Worm (Caenorhabditis elegans): ENCODE results near the gene srbc-58.

Gene srbc-58

DNA sequence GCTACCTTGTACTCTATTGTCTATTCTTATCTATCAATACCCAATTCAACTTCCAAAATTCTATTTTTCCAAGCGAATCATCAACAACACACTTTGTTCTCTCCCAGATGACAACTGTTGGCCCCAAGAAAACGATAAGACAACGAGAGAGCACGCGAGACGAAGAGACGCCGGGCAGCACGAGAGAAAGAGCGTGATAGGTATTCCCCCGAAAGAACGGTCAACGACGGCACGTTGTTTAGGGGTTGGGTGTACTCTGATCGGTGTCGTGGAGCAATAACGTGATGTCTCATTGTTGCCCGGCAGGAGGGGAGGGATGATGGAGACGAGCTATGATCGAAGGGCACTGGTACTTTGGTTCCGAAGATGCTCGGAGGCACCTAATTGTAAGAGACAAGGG, 43.5 kb upstream of the srbc-58 start (continued):
- TF ChIP-seq lin-35 (GFP tag; optimal IDR thresholded peaks at IDR 0.05), result peak; percentile 37 to 90
- TF ChIP-seq aha-1 (tag; optimal IDR thresholded peaks at IDR 0.05), result no peak
- TF ChIP-seq pax-3 (tag; optimal IDR thresholded peaks at IDR 0.05), result peak; percentile 75
- TF ChIP-seq nhr-11 (tag; optimal IDR thresholded peaks at IDR 0.05), result peak; percentile 77
- peak; percentile 52; the same call in 1 of the 2 replicates for TF ChIP-seq isw-1 (GFP tag; IDR thresholded peaks at IDR 0.05)
- peak; percentile 59 for TF ChIP-seq sox-4 (tag; optimal IDR thresholded peaks at IDR 0.05)
- peak; percentile 71 for TF ChIP-seq mab-9 (GFP tag; IDR thresholded peaks at IDR 0.05)
- peak; percentile 20 for TF ChIP-seq snpc-4 (tag; optimal IDR thresholded peaks at IDR 0.05)
- TF ChIP-seq ceh-82 (tag; optimal IDR thresholded peaks at IDR 0.05), result peak; percentile 25 to 51 (median 41)
- no peak for TF ChIP-seq fkh-10 (GFP tag; optimal IDR thresholded peaks at IDR 0.05)
- TF ChIP-seq jun-1 (tag; optimal IDR thresholded peaks at IDR 0.05), result peak; percentile 77
- TF ChIP-seq nhr-47 (tag; optimal IDR thresholded peaks at IDR 0.05), result peak; percentile 89
- TF ChIP-seq ztf-4 (tag; optimal IDR thresholded peaks at IDR 0.05), result peak; percentile 90
- TF ChIP-seq ama-1 (optimal IDR thresholded peaks at IDR 0.05), result peak; percentile 72
- peak; percentile 13 for TF ChIP-seq blmp-1 (tag; optimal IDR thresholded peaks at IDR 0.05)
- TF ChIP-seq hlh-17 (GFP tag; optimal IDR thresholded peaks at IDR 0.05; ENCODE audit: borderline replicate concordance), result no peak
- TF ChIP-seq zip-4 (GFP tag; optimal IDR thresholded peaks at IDR 0.05), result peak; percentile 52
- TF ChIP-seq sptf-1 (tag; optimal IDR thresholded peaks at IDR 0.05), result no peak
- peak; percentile 86 for TF ChIP-seq lir-3 (tag; optimal IDR thresholded peaks at IDR 0.05; ENCODE audit: poor library complexity)
- no peak for TF ChIP-seq fkh-8 (tag; optimal IDR thresholded peaks at IDR 0.05)
- TF ChIP-seq mep-1 (tag; optimal IDR thresholded peaks at IDR 0.05), result peak; percentile 71
- peak; percentile 94 for TF ChIP-seq nhr-90 (tag; optimal IDR thresholded peaks at IDR 0.05; ENCODE audit: poor library complexity)
- TF ChIP-seq C34B4.2 (tag; optimal IDR thresholded peaks at IDR 0.05), result peak; percentile 52
- TF ChIP-seq pag-3 (tag; optimal IDR thresholded peaks at IDR 0.05; ENCODE audit: borderline replicate concordance, insufficient read depth), result no peak
- TF ChIP-seq C16A3.4 (tag; optimal IDR thresholded peaks at IDR 0.05), result peak; percentile 86
- TF ChIP-seq rnt-1 (tag; optimal IDR thresholded peaks at IDR 0.05), result peak; percentile 95
- TF ChIP-seq efl-1 (optimal IDR thresholded peaks at IDR 0.05), result peak; percentile 58 to 67
- TF ChIP-seq efl-1 (GFP tag; optimal IDR thresholded peaks at IDR 0.05 in 1 of 2), result peak; percentile 15 to 96
- no peak for TF ChIP-seq nhr-84 (tag; optimal IDR thresholded peaks at IDR 0.05)
- peak; percentile 53 for TF ChIP-seq egl-13 (tag; optimal IDR thresholded peaks at IDR 0.05)
- TF ChIP-seq nhr-85 (tag), result peak; percentile 98
- peak; percentile 75 for TF ChIP-seq ceh-88 (GFP tag; IDR thresholded peaks at IDR 0.05)
- no peak for TF ChIP-seq nhr-237 (tag; optimal IDR thresholded peaks at IDR 0.05)
- peak; percentile 76 for TF ChIP-seq C04F5.9 (tag; optimal IDR thresholded peaks at IDR 0.05)
- TF ChIP-seq elt-2 (tag; optimal IDR thresholded peaks at IDR 0.05), result peak; percentile 99
- peak; percentile 83 for TF ChIP-seq lin-39 (tag; optimal IDR thresholded peaks at IDR 0.05)
- peak; percentile 79 for TF ChIP-seq skn-1 (tag; optimal IDR thresholded peaks at IDR 0.05)
- TF ChIP-seq ets-5 (GFP tag; IDR thresholded peaks at IDR 0.05), result no peak
- peak; percentile 18 for TF ChIP-seq fos-1 (tag; optimal IDR thresholded peaks at IDR 0.05)
- TF ChIP-seq fkh-4 (tag; optimal IDR thresholded peaks at IDR 0.05; ENCODE audit: borderline replicate concordance), result no peak
- TF ChIP-seq nhr-77 (tag; optimal IDR thresholded peaks at IDR 0.05), result peak; percentile 83
- peak; percentile 34 for TF ChIP-seq dsc-1 (tag; optimal IDR thresholded peaks at IDR 0.05)
- peak; percentile 100 for TF ChIP-seq nhr-71 (tag; optimal IDR thresholded peaks at IDR 0.05)
- TF ChIP-seq Y116A8C.19 (tag; optimal IDR thresholded peaks at IDR 0.05; ENCODE audit: borderline replicate concordance), result peak; percentile 11

DNA sequence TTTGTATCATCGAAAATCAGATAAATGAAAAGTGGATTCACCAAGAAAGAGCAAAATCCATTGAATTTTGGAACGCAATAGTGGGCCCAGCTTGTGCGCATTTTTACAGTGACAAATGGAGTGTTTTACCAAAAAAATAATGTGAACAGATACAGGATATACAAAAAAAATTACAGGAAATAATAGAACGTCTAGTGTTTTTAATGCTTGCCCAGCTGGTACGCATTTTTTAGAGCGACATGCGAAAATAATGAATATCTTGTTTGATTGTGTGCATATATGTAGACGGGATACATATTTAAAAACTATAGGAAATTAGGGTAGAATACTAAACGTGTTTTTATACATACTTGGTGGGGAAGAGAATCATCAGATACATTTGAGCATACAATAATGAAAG, 38.6 kb upstream of the srbc-58 start, which contains the start of gene srj-25:
Gene srj-25 (minus strand): TSS at position 101 of the 400 bp plus-strand sequence.
- no peak for TF ChIP-seq dpl-1 (GFP tag; optimal IDR thresholded peaks at IDR 0.05)
- no peak for TF ChIP-seq unc-86 (tag; optimal IDR thresholded peaks at IDR 0.05)
- no peak for TF ChIP-seq ceh-8 (GFP tag; optimal IDR thresholded peaks at IDR 0.05)
- no peak for TF ChIP-seq nhr-76 (tag; optimal IDR thresholded peaks at IDR 0.05)
- no peak for TF ChIP-seq xbp-1 (tag; optimal IDR thresholded peaks at IDR 0.05)
- TF ChIP-seq rnt-1 (tag; optimal IDR thresholded peaks at IDR 0.05), result no peak
- no peak for TF ChIP-seq nhr-20 (tag; optimal IDR thresholded peaks at IDR 0.05)
- no peak for TF ChIP-seq unc-30 (tag; optimal IDR thresholded peaks at IDR 0.05)
- no peak for TF ChIP-seq lin-35 (GFP tag; optimal IDR thresholded peaks at IDR 0.05)
- no peak for TF ChIP-seq C34B4.2 (tag; optimal IDR thresholded peaks at IDR 0.05)
- TF ChIP-seq alr-1 (tag; optimal IDR thresholded peaks at IDR 0.05; ENCODE audit: borderline replicate concordance), result no peak
- TF ChIP-seq zip-4 (GFP tag; optimal IDR thresholded peaks at IDR 0.05), result no peak
- no peak for TF ChIP-seq vab-15 (tag; optimal IDR thresholded peaks at IDR 0.05)
